Fruit fly (Drosophila melanogaster) whole organism, pupa: ENCODE measurements around the gene Ir94b.

Experiments
- CG10348 ChIP-seq: fragments of 200-800 bp; sonication (Bioruptor generic); IDR thresholded peaks from 2 replicates; pipeline ENCODE4 v1.3.6; 2022; ENCODE audit warnings: missing biosample characterization, missing genetic modification characterization
- CG12605 ChIP-seq: fragments of 200-800 bp; sonication (Bioruptor generic); IDR thresholded peaks from 2 replicates; pipeline ENCODE4 v1.3.6; 2022; ENCODE audit warnings: missing biosample characterization, missing genetic modification characterization
- CG13204 ChIP-seq: fragments of 200-800 bp; sonication (Bioruptor generic); optimal IDR thresholded peaks from 2 replicates; lab custom pipeline; 2018; ENCODE audit warnings: missing biosample characterization, mild to moderate bottlenecking, missing genetic modification characterization, moderate library complexity
- CG14655 ChIP-seq: fragments of 200-800 bp; sonication (Bioruptor generic); optimal IDR thresholded peaks from 3 replicates; lab custom pipeline; 2017; ENCODE audit warnings: mild to moderate bottlenecking, missing biosample characterization, missing genetic modification reagents, missing genetic modification characterization
- CG15710 ChIP-seq: fragments of 200-800 bp; sonication (Bioruptor generic); optimal IDR thresholded peaks from 2 replicates; lab custom pipeline; 2018; ENCODE audit warnings: missing biosample characterization, mild to moderate bottlenecking, missing genetic modification characterization, moderate library complexity
- CG17806 ChIP-seq: fragments of 200-800 bp; sonication (Bioruptor generic); optimal IDR thresholded peaks from 2 replicates; lab custom pipeline; 2018; ENCODE audit warnings: missing biosample characterization, mild to moderate bottlenecking, missing genetic modification characterization, moderate library complexity
- CG32121 ChIP-seq: fragments of 200-800 bp; sonication (Bioruptor generic); IDR thresholded peaks from 2 replicates; pipeline ENCODE4 v1.3.6; 2022; ENCODE audit warnings: missing biosample characterization, missing genetic modification characterization
- CG34367 ChIP-seq: fragments of 200-800 bp; sonication (Bioruptor generic); optimal IDR thresholded peaks from 2 replicates; lab custom pipeline; 2018; ENCODE audit warnings: missing biosample characterization, mild to moderate bottlenecking, missing genetic modification characterization
- CG4496 ChIP-seq: fragments of 200-800 bp; sonication (Bioruptor generic); IDR thresholded peaks from 3 replicates; pipeline ENCODE4 v1.3.6; 2022; ENCODE audit warnings: missing biosample characterization, missing genetic modification characterization
- CG8159 ChIP-seq: fragments of 200-800 bp; sonication (Bioruptor generic); optimal IDR thresholded peaks from 3 replicates; lab custom pipeline; 2018; ENCODE audit warnings: missing biosample characterization, mild to moderate bottlenecking, missing genetic modification characterization, moderate library complexity
- CG8301 ChIP-seq: fragments of 200-800 bp; sonication (Bioruptor generic); optimal IDR thresholded peaks from 2 replicates; lab custom pipeline; 2018; ENCODE audit warnings: missing biosample characterization, mild to moderate bottlenecking, missing genetic modification characterization
- CG9948 ChIP-seq: fragments of 200-800 bp; sonication (Bioruptor generic); optimal IDR thresholded peaks from 2 replicates; lab custom pipeline; 2018; ENCODE audit warnings: missing biosample characterization, mild to moderate bottlenecking, missing genetic modification characterization, moderate library complexity
- D1 ChIP-seq: fragments of 200-800 bp; sonication (Bioruptor generic); optimal IDR thresholded peaks from 2 replicates; lab custom pipeline; 2018; ENCODE audit warnings: missing biosample characterization, mild to moderate bottlenecking, missing genetic modification characterization, moderate library complexity
- EcR ChIP-seq: fragments of 200-800 bp; sonication (Bioruptor generic); optimal IDR thresholded peaks from 3 replicates; lab custom pipeline; 2019; ENCODE audit warnings: missing biosample characterization, missing genetic modification characterization, mild to moderate bottlenecking, moderate library complexity, missing genetic modification reagents
- Ets98B ChIP-seq: fragments of 200-800 bp; sonication (Bioruptor generic); IDR thresholded peaks from 2 replicates; pipeline ENCODE4 v1.3.6; 2022; ENCODE audit warnings: missing biosample characterization, missing genetic modification characterization
- Pif1A ChIP-seq: fragments of 200-800 bp; sonication (Bioruptor generic); optimal IDR thresholded peaks from 3 replicates; lab custom pipeline; 2016; ENCODE audit warnings: missing biosample characterization, missing genetic modification characterization
- Pif1B ChIP-seq: fragments of 200-800 bp; sonication (Bioruptor generic); optimal IDR thresholded peaks from 3 replicates; lab custom pipeline; 2016; ENCODE audit warnings: missing biosample characterization, missing genetic modification characterization
- Snoo ChIP-seq: fragments of 200-800 bp; sonication (Bioruptor generic); optimal IDR thresholded peaks from 3 replicates; lab custom pipeline; 2017; ENCODE audit warnings: missing biosample characterization, mild to moderate bottlenecking, missing genetic modification characterization, inconsistent platforms
- fd96Ca ChIP-seq: fragments of 200-800 bp; sonication (Bioruptor generic); IDR thresholded peaks from 3 replicates; pipeline ENCODE4 v1.3.6; 2022; ENCODE audit warnings: missing biosample characterization, missing genetic modification characterization
- gl ChIP-seq: fragments of 200-800 bp; sonication (Bioruptor generic); optimal IDR thresholded peaks from 2 replicates; lab custom pipeline; 2018; ENCODE audit warnings: missing biosample characterization, mild to moderate bottlenecking, missing genetic modification characterization
- rn ChIP-seq: fragments of 200-800 bp; sonication (Bioruptor generic); IDR thresholded peaks from 2 replicates; pipeline ENCODE4 v1.3.6; 2022; ENCODE audit warnings: missing biosample characterization, missing genetic modification characterization

Ir94b gene

DNA sequence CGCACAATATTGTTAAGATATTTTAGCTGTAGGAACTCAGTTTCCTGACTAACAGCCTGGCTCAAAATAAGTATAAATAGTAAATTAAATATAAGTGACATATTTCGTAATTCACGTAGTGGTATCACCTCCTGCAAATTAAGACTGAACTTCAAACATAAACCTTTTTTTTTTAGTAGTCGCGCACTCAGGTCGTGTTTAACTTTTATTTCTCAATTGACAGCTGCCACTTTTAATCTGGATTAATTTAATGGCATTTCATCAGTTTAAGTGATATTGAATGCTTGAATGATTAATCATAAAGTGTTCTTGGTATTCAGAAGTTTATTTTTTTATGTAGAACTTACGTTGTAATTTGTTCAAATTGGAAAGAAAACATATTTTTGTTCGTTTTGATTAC, at the start of gene Ir94b:
Gene Ir94b, minus strand, starts transcription at position 101 of the 400 bp plus-strand sequence.
- TF ChIP-seq Pif1A (GFP tag; lab: Kevin White, UChicago), result no peak
- TF ChIP-seq Pif1B (GFP tag; lab: Kevin White, UChicago), result no peak
- no peak for TF ChIP-seq fd96Ca
- no peak for TF ChIP-seq D1
- no peak for TF ChIP-seq CG32121 (GFP tag; lab: Robert Waterston, UW)
- TF ChIP-seq EcR (GFP tag; lab: Kevin White, UChicago), result no peak
- no peak for TF ChIP-seq CG15710 (tag; lab: Kevin White, UChicago)
- no peak for TF ChIP-seq CG4496 (GFP tag; lab: Robert Waterston, UW)
- no peak for TF ChIP-seq CG10348 (GFP tag; lab: Robert Waterston, UW)
- no peak for TF ChIP-seq rn (GFP tag; lab: Robert Waterston, UW)
- TF ChIP-seq, all 21 proteins: peak for 0

DNA sequence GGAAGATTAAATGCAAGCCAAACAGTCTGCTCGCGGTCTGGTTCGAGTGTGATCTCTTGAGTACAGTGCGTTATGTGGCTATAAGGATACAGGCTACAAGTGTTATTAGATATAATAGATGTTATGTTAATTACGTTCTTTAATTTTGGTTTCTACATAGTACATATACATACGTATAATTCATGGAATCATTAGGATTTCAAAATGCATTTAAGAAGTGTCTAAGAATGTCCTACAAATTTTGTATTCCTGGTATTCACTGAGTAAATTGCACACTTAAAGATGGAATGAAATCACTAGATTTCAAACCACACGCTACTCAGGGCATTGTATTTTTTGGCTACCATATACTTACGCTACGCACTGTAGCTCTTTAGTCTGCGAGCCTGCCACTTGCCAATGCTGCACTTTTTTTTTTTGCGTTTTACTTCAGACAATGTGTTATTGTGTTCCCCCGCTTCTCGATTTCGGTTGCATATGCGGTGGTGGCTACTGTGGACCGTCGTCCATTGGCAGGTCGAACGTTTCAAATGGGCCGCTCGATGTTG, 46.3 kb upstream of the Ir94b start:
- TF ChIP-seq CG17806 (tag; lab: Kevin White, UChicago) (no peak), CG13204 (GFP tag; lab: Kevin White, UChicago) (no peak), CG8159 (tag; lab: Kevin White, UChicago) (peak; percentile 51), CG4496 (GFP tag; lab: Robert Waterston, UW) (no peak), Ets98B (GFP tag; lab: Robert Waterston, UW) (no peak), CG34367 (tag; lab: Kevin White, UChicago) (no peak), CG15710 (tag; lab: Kevin White, UChicago) (peak; percentile 23), Pif1A (GFP tag; lab: Kevin White, UChicago) (peak; percentile 33), CG14655 (GFP tag; lab: Kevin White, UChicago) (no peak), CG9948 (tag; lab: Kevin White, UChicago) (peak; percentile 12), EcR (GFP tag; lab: Kevin White, UChicago) (no peak), Pif1B (GFP tag; lab: Kevin White, UChicago) (no peak), CG10348 (GFP tag; lab: Robert Waterston, UW) (no peak), rn (GFP tag; lab: Robert Waterston, UW) (no peak), CG12605 (GFP tag; lab: Robert Waterston, UW) (no peak), gl (tag; lab: Kevin White, UChicago) (no peak)

DNA sequence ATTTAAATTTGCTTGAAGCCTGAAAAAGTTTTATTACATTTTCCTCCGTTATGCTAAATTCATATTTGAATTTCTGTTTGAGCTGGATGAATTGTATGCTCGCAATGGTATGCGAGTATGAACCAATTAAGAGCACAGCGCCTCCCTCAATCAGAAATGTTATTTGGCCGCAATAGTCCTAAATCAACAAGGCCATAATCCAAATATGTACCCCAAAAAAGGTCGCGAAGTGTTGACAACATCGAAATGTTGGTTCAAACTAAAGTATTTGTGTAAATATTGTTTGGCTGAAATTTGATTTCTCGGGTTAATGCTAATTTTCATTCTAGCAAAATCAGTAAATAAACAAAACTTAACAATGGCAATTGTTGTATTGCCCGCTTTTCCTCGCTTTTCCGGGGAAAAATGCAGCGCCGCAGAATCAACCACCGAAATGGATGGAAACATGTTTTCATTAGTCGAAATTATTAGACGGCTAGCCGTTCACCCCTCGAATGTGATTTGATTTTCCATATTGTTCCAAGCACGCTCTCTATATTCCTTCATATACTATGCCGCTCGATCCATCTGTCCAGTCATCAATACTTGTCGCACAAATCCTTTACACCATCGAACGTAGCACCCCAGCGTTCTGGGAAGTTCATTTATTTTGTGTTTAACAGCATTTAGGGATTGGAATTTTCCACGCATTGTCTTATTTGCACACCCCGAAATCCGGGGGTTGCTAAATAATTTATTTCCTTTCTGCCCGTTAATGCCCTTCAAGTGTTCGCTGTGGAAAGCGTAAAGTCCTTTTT, 44.8 kb upstream of the Ir94b start:
- TF ChIP-seq CG4496 (GFP tag; lab: Robert Waterston, UW) (no peak), Snoo (tag; lab: Kevin White, UChicago) (no peak), CG8301 (no peak), Pif1A (GFP tag; lab: Kevin White, UChicago) (no peak), CG10348 (GFP tag; lab: Robert Waterston, UW) (no peak), CG15710 (tag; lab: Kevin White, UChicago) (no peak), rn (GFP tag; lab: Robert Waterston, UW) (no peak), gl (tag; lab: Kevin White, UChicago) (no peak), Pif1B (GFP tag; lab: Kevin White, UChicago) (no peak), Ets98B (GFP tag; lab: Robert Waterston, UW) (no peak), fd96Ca (no peak), CG32121 (GFP tag; lab: Robert Waterston, UW) (no peak), EcR (GFP tag; lab: Kevin White, UChicago) (no peak), CG34367 (tag; lab: Kevin White, UChicago) (no peak), CG14655 (GFP tag; lab: Kevin White, UChicago) (no peak), CG9948 (tag; lab: Kevin White, UChicago) (no peak), CG8159 (tag; lab: Kevin White, UChicago) (no peak)

DNA sequence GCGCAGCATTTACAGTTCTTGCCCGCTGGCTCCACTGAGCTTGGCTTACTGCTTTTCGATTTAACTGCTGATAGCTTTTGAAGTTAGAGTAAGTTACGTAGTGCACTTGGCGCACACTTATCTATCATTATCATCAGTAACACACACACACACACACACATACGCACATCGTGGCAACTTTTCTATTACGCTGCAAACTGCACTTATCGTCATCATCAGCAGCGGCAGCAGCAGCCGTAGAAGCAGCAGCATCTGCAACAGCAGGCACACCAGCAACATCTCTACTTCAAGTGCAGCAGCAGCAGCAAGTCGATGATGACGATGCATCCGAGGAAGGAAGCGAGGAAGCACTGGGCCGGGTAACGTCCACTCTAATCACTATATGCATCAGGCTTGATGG, 41.6 kb upstream of the Ir94b start:
- TF ChIP-seq CG14655 (GFP tag; lab: Kevin White, UChicago) (no peak), Pif1A (GFP tag; lab: Kevin White, UChicago) (no peak), EcR (GFP tag; lab: Kevin White, UChicago) (no peak), CG8159 (tag; lab: Kevin White, UChicago) (no peak), CG32121 (GFP tag; lab: Robert Waterston, UW) (no peak)

DNA sequence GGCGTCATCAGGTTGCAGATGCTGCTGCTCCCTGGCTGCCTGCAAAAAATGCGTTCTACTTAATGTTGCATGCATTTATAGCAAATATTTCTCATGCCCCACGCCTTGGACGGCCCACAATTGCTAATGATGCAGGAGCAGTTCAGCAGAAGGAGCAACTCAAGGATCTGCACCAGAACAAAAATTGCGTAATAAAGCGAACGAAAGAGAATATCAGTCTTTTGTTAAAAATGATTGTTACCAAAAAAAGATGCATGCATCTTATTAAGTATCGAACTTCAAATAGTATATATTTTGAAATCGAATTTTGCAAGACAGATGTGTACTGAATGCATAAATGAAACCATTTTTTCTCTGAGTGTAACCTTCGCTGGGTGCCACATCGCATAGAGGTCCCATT, 41.2 kb upstream of the Ir94b start:
- no peak for TF ChIP-seq rn (GFP tag; lab: Robert Waterston, UW)
- TF ChIP-seq CG4496 (GFP tag; lab: Robert Waterston, UW), result no peak
- TF ChIP-seq CG12605 (GFP tag; lab: Robert Waterston, UW), result 0 out of 2 replicates have a peak, but pooled peaks have one; percentile 19
- TF ChIP-seq CG9948 (tag; lab: Kevin White, UChicago), result peak; percentile 63
- peak; percentile 51 for TF ChIP-seq Pif1A (GFP tag; lab: Kevin White, UChicago)
- TF ChIP-seq D1, result no peak
- peak; percentile 42 for TF ChIP-seq CG34367 (tag; lab: Kevin White, UChicago)
- TF ChIP-seq Snoo (tag; lab: Kevin White, UChicago), result no peak
- TF ChIP-seq EcR (GFP tag; lab: Kevin White, UChicago), result no peak
- TF ChIP-seq gl (tag; lab: Kevin White, UChicago), result peak; percentile 3
- no peak for TF ChIP-seq CG32121 (GFP tag; lab: Robert Waterston, UW)
- TF ChIP-seq Pif1B (GFP tag; lab: Kevin White, UChicago), result peak; percentile 12
- TF ChIP-seq fd96Ca, result 0 out of 3 replicates have a peak, but pooled peaks have one; percentile 29
- peak; percentile 79 for TF ChIP-seq CG14655 (GFP tag; lab: Kevin White, UChicago)
- TF ChIP-seq CG17806 (tag; lab: Kevin White, UChicago), result peak; percentile 63
- TF ChIP-seq CG13204 (GFP tag; lab: Kevin White, UChicago), result no peak
- peak; percentile 56 for TF ChIP-seq CG8159 (tag; lab: Kevin White, UChicago)
- no peak for TF ChIP-seq CG10348 (GFP tag; lab: Robert Waterston, UW)
- 0 out of 2 replicates have a peak, but pooled peaks have one; percentile 17 for TF ChIP-seq Ets98B (GFP tag; lab: Robert Waterston, UW)
- TF ChIP-seq CG8301, result peak; percentile 69
- TF ChIP-seq CG15710 (tag; lab: Kevin White, UChicago), result peak; percentile 39
